Worm (Caenorhabditis elegans) whole organism, mixed stage, embryonic: ENCODE results near the gene swt-6.

Source experiments
- M03D4.4 ChIP-seq: sonication (generic microtip); optimal IDR thresholded peaks from 2 replicates; lab custom pipeline; 2017; ENCODE audit warnings: mild to moderate bottlenecking, missing genetic modification characterization, missing compliant biosample characterization
- ceh-39 ChIP-seq: fragments of 150-350 bp; optimal IDR thresholded peaks from 2 replicates; lab custom pipeline; 2014; ENCODE audit warnings: missing biosample characterization, missing genetic modification characterization
- ceh-43 ChIP-seq: fragments of 200-800 bp; sonication (Bioruptor generic); optimal IDR thresholded peaks from 2 replicates; lab custom pipeline; 2018; ENCODE audit warnings: mild to moderate bottlenecking, missing genetic modification characterization, moderate library complexity, missing compliant biosample characterization
- ces-1 ChIP-seq: fragments of 150-350 bp; optimal IDR thresholded peaks from 2 replicates; lab custom pipeline; 2014; ENCODE audit warnings: missing biosample characterization, missing genetic modification reagents, missing genetic modification characterization
- elt-3 ChIP-seq: fragments of 150-350 bp; optimal IDR thresholded peaks from 2 replicates; lab custom pipeline; 2014; ENCODE audit warnings: missing biosample characterization, missing genetic modification characterization
- lin-13 ChIP-seq: fragments of 150-350 bp; optimal IDR thresholded peaks from 2 replicates; lab custom pipeline; 2014; ENCODE audit warnings: missing biosample characterization, missing genetic modification characterization
- mep-1 ChIP-seq: fragments of 150-350 bp; optimal IDR thresholded peaks from 2 replicates; lab custom pipeline; 2017; ENCODE audit warnings: missing biosample characterization, missing genetic modification reagents, missing genetic modification characterization, inconsistent platforms
- nhr-12 ChIP-seq: fragments of 150-350 bp; optimal IDR thresholded peaks from 2 replicates; lab custom pipeline; 2014; ENCODE audit warnings: missing biosample characterization, missing genetic modification characterization
- nhr-28 ChIP-seq: fragments of 150-350 bp; optimal IDR thresholded peaks from 2 replicates; lab custom pipeline; 2014; ENCODE audit warnings: missing biosample characterization, missing genetic modification characterization
- pha-4 ChIP-seq: fragments of 150-350 bp; optimal IDR thresholded peaks from 2 replicates; lab custom pipeline; 2018; ENCODE audit warnings: missing biosample characterization, missing genetic modification reagents, missing genetic modification characterization
- sptf-1 ChIP-seq: sonication (generic microtip); optimal IDR thresholded peaks from 2 replicates; lab custom pipeline; 2017; ENCODE audit warnings: mild to moderate bottlenecking, missing genetic modification characterization, moderate library complexity, missing compliant biosample characterization
- unc-39 ChIP-seq: fragments of 150-350 bp; optimal IDR thresholded peaks from 2 replicates; lab custom pipeline; 2014; ENCODE audit warnings: missing biosample characterization, missing genetic modification characterization
- ztf-11 ChIP-seq: fragments of 150-350 bp; optimal IDR thresholded peaks from 2 replicates; lab custom pipeline; 2014; ENCODE audit warnings: missing biosample characterization, missing genetic modification characterization

ce11 chrV:13942082-13942481 is 12.1 kb upstream of the swt-6 start, which contains the start of gene dpr-1:
- TF ChIP-seq ceh-39 (no peak), ces-1 (no peak), ztf-11 (tag; lab: Kevin White, UChicago) (no peak), pha-4 (no peak), sptf-1 (tag; lab: Kevin White, UChicago) (no peak), nhr-12 (tag; lab: Kevin White, UChicago) (no peak), ceh-43 (GFP tag; lab: Kevin White, UChicago) (no peak), mep-1 (tag; lab: Kevin White, UChicago) (no peak), M03D4.4 (tag; lab: Kevin White, UChicago) (no peak), unc-39 (no peak), elt-3 (tag; lab: Kevin White, UChicago) (no peak), nhr-28 (tag; lab: Kevin White, UChicago) (no peak), lin-13 (no peak)
